Fruit fly (Drosophila melanogaster) whole organism, embryonic: ENCODE results near the gene CG13996.

ENCODE experiments used
- Atf3 ChIP-seq: fragments of 200-800 bp; sonication (Bioruptor generic); optimal IDR thresholded peaks from 3 replicates; lab custom pipeline; 2016; ENCODE audit warnings: missing biosample characterization, missing genetic modification characterization
- B-H2 ChIP-seq: fragments of 200-800 bp; sonication (Bioruptor generic); optimal IDR thresholded peaks from 2 replicates; lab custom pipeline; 2018; ENCODE audit warnings: missing biosample characterization, mild to moderate bottlenecking, missing genetic modification characterization
- CG10565 ChIP-seq: fragments of 200-800 bp; sonication (Bioruptor generic); optimal IDR thresholded peaks from 3 replicates; lab custom pipeline; 2016; ENCODE audit warnings: missing biosample characterization, mild to moderate bottlenecking, missing genetic modification characterization
- CG11723 ChIP-seq: fragments of 200-800 bp; sonication (Bioruptor generic); optimal IDR thresholded peaks from 2 replicates; lab custom pipeline; 2017; ENCODE audit warnings: missing biosample characterization, mild to moderate bottlenecking, missing genetic modification characterization
- CG1233 ChIP-seq: fragments of 200-800 bp; sonication (Bioruptor generic); optimal IDR thresholded peaks from 4 replicates; lab custom pipeline; 2018; ENCODE audit warnings: missing biosample characterization, mild to moderate bottlenecking, missing genetic modification characterization
- CG1602 ChIP-seq: fragments of 200-800 bp; sonication (Bioruptor generic); optimal IDR thresholded peaks from 3 replicates; lab custom pipeline; 2016; ENCODE audit warnings: missing biosample characterization, missing genetic modification characterization
- CG16813 ChIP-seq: fragments of 200-800 bp; sonication (Bioruptor generic); IDR thresholded peaks from 3 replicates; pipeline ENCODE4 v1.3.6; 2022; ENCODE audit warnings: missing biosample characterization, missing genetic modification characterization; ENCODE audit not compliant: partially characterized antibody
- CG17385 ChIP-seq: fragments of 200-800 bp; sonication (Bioruptor generic); optimal IDR thresholded peaks from 3 replicates; lab custom pipeline; 2018; ENCODE audit warnings: missing biosample characterization, mild to moderate bottlenecking, missing genetic modification characterization
- CG18011 ChIP-seq: fragments of 200-800 bp; sonication (Bioruptor generic); optimal IDR thresholded peaks from 2 replicates; lab custom pipeline; 2017; ENCODE audit warnings: missing biosample characterization, missing genetic modification characterization, mild to moderate bottlenecking, moderate library complexity, missing genotype
- CG18599 ChIP-seq: fragments of 200-800 bp; sonication (Bioruptor generic); optimal IDR thresholded peaks from 3 replicates; lab custom pipeline; 2017; ENCODE audit warnings: missing biosample characterization, missing genetic modification characterization, mild to moderate bottlenecking, moderate library complexity, missing genetic modification reagents
- CG18619 ChIP-seq: fragments of 200-800 bp; sonication (Bioruptor generic); optimal IDR thresholded peaks from 3 replicates; lab custom pipeline; 2017; ENCODE audit warnings: missing biosample characterization, mild to moderate bottlenecking, missing genetic modification characterization
- CG18764 ChIP-seq: fragments of 200-800 bp; sonication (Bioruptor generic); optimal IDR thresholded peaks from 3 replicates; lab custom pipeline; 2016; ENCODE audit warnings: missing biosample characterization, missing genetic modification characterization
- CG2875 ChIP-seq: fragments of 200-800 bp; sonication (Bioruptor generic); optimal IDR thresholded peaks from 2 replicates; lab custom pipeline; 2017; ENCODE audit warnings: missing biosample characterization, mild to moderate bottlenecking, missing genetic modification characterization, missing genetic modification reagents
- CG3838 ChIP-seq: fragments of 200-800 bp; sonication (Bioruptor generic); optimal IDR thresholded peaks from 3 replicates; lab custom pipeline; 2016; ENCODE audit warnings: missing biosample characterization, missing genetic modification characterization
- CG3847 ChIP-seq: fragments of 200-800 bp; sonication (Bioruptor generic); IDR thresholded peaks from 2 replicates; pipeline ENCODE4 v1.3.6; 2022; ENCODE audit warnings: missing biosample characterization, missing genetic modification characterization
- CG4424 ChIP-seq: fragments of 200-800 bp; sonication (Bioruptor generic); optimal IDR thresholded peaks from 3 replicates; lab custom pipeline; 2016; ENCODE audit warnings: missing biosample characterization, missing genetic modification characterization
- CG6689 ChIP-seq: fragments of 200-800 bp; sonication (Bioruptor generic); IDR thresholded peaks from 2 replicates; pipeline ENCODE4 v1.3.6; 2022; ENCODE audit warnings: missing biosample characterization, missing genetic modification characterization
- CG7786 ChIP-seq: fragments of 200-800 bp; sonication (Bioruptor generic); optimal IDR thresholded peaks from 2 replicates; lab custom pipeline; 2016; ENCODE audit warnings: missing biosample characterization, missing genetic modification characterization
- CG8388 ChIP-seq: fragments of 200-800 bp; sonication (Bioruptor generic); optimal IDR thresholded peaks from 2 replicates; lab custom pipeline; 2019; ENCODE audit warnings: missing biosample characterization, mild to moderate bottlenecking, missing genetic modification characterization, moderate library complexity
- CG9797 ChIP-seq: fragments of 200-800 bp; sonication (Bioruptor generic); optimal IDR thresholded peaks from 3 replicates; lab custom pipeline; 2018; ENCODE audit warnings: missing biosample characterization, mild to moderate bottlenecking, missing genetic modification characterization
- D19B ChIP-seq: fragments of 200-800 bp; sonication (Bioruptor generic); optimal IDR thresholded peaks from 2 replicates; lab custom pipeline; 2017; ENCODE audit warnings: missing biosample characterization, mild to moderate bottlenecking, missing genetic modification characterization
- Dbx ChIP-seq: fragments of 200-800 bp; sonication (Bioruptor generic); IDR thresholded peaks from 3 replicates; pipeline ENCODE4 v1.3.6; 2022; ENCODE audit warnings: missing biosample characterization, missing genetic modification characterization
- Elba2 ChIP-seq: fragments of 200-800 bp; sonication (Bioruptor generic); optimal IDR thresholded peaks from 3 replicates; lab custom pipeline; 2016; ENCODE audit warnings: missing biosample characterization, missing genetic modification characterization
- Fer2 ChIP-seq: fragments of 200-800 bp; sonication (Bioruptor generic); optimal IDR thresholded peaks from 2 replicates; lab custom pipeline; 2018; ENCODE audit warnings: missing biosample characterization, mild to moderate bottlenecking, missing genetic modification characterization, moderate library complexity
- Fer3 ChIP-seq: fragments of 200-800 bp; sonication (Bioruptor generic); optimal IDR thresholded peaks from 2 replicates; lab custom pipeline; 2018; ENCODE audit warnings: missing biosample characterization, mild to moderate bottlenecking, missing genetic modification characterization, moderate library complexity
- Hand ChIP-seq: fragments of 200-800 bp; sonication (Bioruptor generic); optimal IDR thresholded peaks from 2 replicates; lab custom pipeline; 2017; ENCODE audit warnings: mild to moderate bottlenecking, missing biosample characterization, missing genetic modification reagents, missing genetic modification characterization
- HmgD ChIP-seq: fragments of 200-800 bp; sonication (Bioruptor generic); optimal IDR thresholded peaks from 3 replicates; lab custom pipeline; 2016; ENCODE audit warnings: missing biosample characterization, missing genetic modification characterization
- MESR4 ChIP-seq: fragments of 200-800 bp; sonication (Bioruptor generic); optimal IDR thresholded peaks from 2 replicates; lab custom pipeline; 2018; ENCODE audit warnings: missing biosample characterization, mild to moderate bottlenecking, missing genetic modification characterization, moderate library complexity
- Meics ChIP-seq: fragments of 200-800 bp; sonication (Bioruptor generic); optimal IDR thresholded peaks from 2 replicates; lab custom pipeline; 2017; ENCODE audit warnings: missing biosample characterization, mild to moderate bottlenecking, missing genetic modification characterization
- Neu2 ChIP-seq: fragments of 200-800 bp; sonication (Bioruptor generic); optimal IDR thresholded peaks from 3 replicates; lab custom pipeline; 2016; ENCODE audit warnings: missing biosample characterization, missing genetic modification characterization, borderline replicate concordance
- Scr ChIP-seq: fragments of 200-800 bp; sonication (Bioruptor generic); IDR thresholded peaks from 2 replicates; pipeline ENCODE4 v1.3.6; 2022; ENCODE audit warnings: missing biosample characterization, missing genetic modification characterization; ENCODE audit not compliant: partially characterized antibody
- Xrp1 ChIP-seq: fragments of 200-800 bp; sonication (Bioruptor generic); IDR thresholded peaks from 2 replicates; pipeline ENCODE4 v1.3.6; 2022; ENCODE audit warnings: missing biosample characterization, missing genetic modification characterization
- ac ChIP-seq: fragments of 200-800 bp; sonication (Bioruptor generic); optimal IDR thresholded peaks from 3 replicates; lab custom pipeline; 2017; ENCODE audit warnings: missing biosample characterization, mild to moderate bottlenecking, missing genetic modification characterization
- ash1 ChIP-seq: fragments of 200-800 bp; sonication (Bioruptor generic); optimal IDR thresholded peaks from 2 replicates; lab custom pipeline; 2018; ENCODE audit warnings: missing biosample characterization, mild to moderate bottlenecking, missing genetic modification characterization
- bcd ChIP-seq: fragments of 200-800 bp; sonication (Bioruptor generic); optimal IDR thresholded peaks from 2 replicates; lab custom pipeline; 2017; ENCODE audit warnings: missing biosample characterization, mild to moderate bottlenecking, missing genetic modification characterization
- cas ChIP-seq: fragments of 200-800 bp; sonication (Bioruptor generic); IDR thresholded peaks from 2 replicates; pipeline ENCODE4 v1.3.6; 2022; ENCODE audit warnings: missing biosample characterization, missing genetic modification characterization
- corto ChIP-seq: fragments of 200-800 bp; sonication (Bioruptor generic); optimal IDR thresholded peaks from 2 replicates; lab custom pipeline; 2016; ENCODE audit warnings: missing biosample characterization, mild to moderate bottlenecking, missing genetic modification characterization, moderate library complexity
- crol ChIP-seq: fragments of 200-800 bp; sonication (Bioruptor generic); IDR thresholded peaks from 2 replicates; pipeline ENCODE4 v1.3.6; 2022; ENCODE audit warnings: missing biosample characterization, missing genetic modification characterization
- dan ChIP-seq: fragments of 200-800 bp; sonication (Bioruptor generic); IDR thresholded peaks from 2 replicates; pipeline ENCODE4 v1.3.6; 2022; ENCODE audit warnings: missing biosample characterization, missing genetic modification characterization
- dati ChIP-seq: fragments of 200-800 bp; sonication (Bioruptor generic); IDR thresholded peaks from 2 replicates; pipeline ENCODE4 v1.3.6; 2022; ENCODE audit warnings: missing biosample characterization, missing genetic modification characterization
- gem ChIP-seq: fragments of 200-800 bp; sonication (Bioruptor generic); optimal IDR thresholded peaks from 2 replicates; lab custom pipeline; 2019; ENCODE audit warnings: missing biosample characterization, mild to moderate bottlenecking, missing genetic modification characterization, moderate library complexity
- hkb ChIP-seq, 2 experiments: fragments of 200-800 bp in 1 of 2; fragments of >200 bp in 1 of 2; sonication (Bioruptor generic) in 1 of 2; IDR thresholded peaks in 1 of 2; optimal IDR thresholded peaks in 1 of 2; 2 replicates each; pipeline versions ENCODE4 v1.3.6 to Lab custom; 2017 to 2022; ENCODE audit warnings: missing biosample characterization in 1 of 2, missing genetic modification characterization in 1 of 2
- nmo ChIP-seq: fragments of 200-800 bp; sonication (Bioruptor generic); optimal IDR thresholded peaks from 2 replicates; lab custom pipeline; 2018; ENCODE audit warnings: missing biosample characterization, mild to moderate bottlenecking, missing genetic modification characterization, moderate library complexity
- pb ChIP-seq: fragments of 200-800 bp; sonication (Bioruptor generic); optimal IDR thresholded peaks from 3 replicates; lab custom pipeline; 2016; ENCODE audit warnings: missing biosample characterization, missing genetic modification characterization
- sens ChIP-seq: fragments of 200-800 bp; sonication (Bioruptor generic); peaks from one replicate; lab custom pipeline; 2016; ENCODE audit warnings: missing biosample characterization, missing genetic modification characterization
- sim ChIP-seq: fragments of 200-800 bp; sonication (Bioruptor generic); IDR thresholded peaks from 2 replicates; pipeline ENCODE4 v1.3.6; 2022; ENCODE audit warnings: missing biosample characterization, missing genetic modification characterization
- sna ChIP-seq: fragments of 200-800 bp; sonication (Bioruptor generic); IDR thresholded peaks from 2 replicates; pipeline ENCODE4 v1.3.6; 2022; ENCODE audit warnings: missing biosample characterization, missing genetic modification characterization; ENCODE audit not compliant: partially characterized antibody
- ssp ChIP-seq: fragments of 200-800 bp; sonication (Bioruptor generic); IDR thresholded peaks from 2 replicates; pipeline ENCODE4 v1.3.6; 2022; ENCODE audit warnings: missing biosample characterization, missing genetic modification characterization
- tgo ChIP-seq: fragments of 200-800 bp; sonication (Bioruptor generic); IDR thresholded peaks from 3 replicates; pipeline ENCODE4 v1.3.6; 2022; ENCODE audit warnings: missing biosample characterization, missing genetic modification characterization
- trh ChIP-seq: fragments of 200-800 bp; sonication (Bioruptor generic); optimal IDR thresholded peaks from 2 replicates; lab custom pipeline; 2016; ENCODE audit warnings: missing biosample characterization, missing genetic modification characterization
- zen ChIP-seq: fragments of 200-800 bp; sonication (Bioruptor generic); optimal IDR thresholded peaks from 3 replicates; lab custom pipeline; 2018; ENCODE audit warnings: missing biosample characterization, mild to moderate bottlenecking, missing genetic modification characterization, moderate library complexity

CG13996 gene

dm6 chr2L:5986094-5986493, 34.5 kb upstream of the CG13996 start, which contains the start of gene ifc (continued):
- TF ChIP-seq Elba2 (GFP tag; lab: Kevin White, UChicago) = peak; percentile 52
- no peak for TF ChIP-seq CG3847
- peak; percentile 61 for TF ChIP-seq Meics
- no peak for TF ChIP-seq crol (GFP tag; lab: Robert Waterston, UW)
- TF ChIP-seq CG1233 = no peak
- peak; percentile 76 for TF ChIP-seq B-H2
- peak; percentile 87 for TF ChIP-seq bcd
- TF ChIP-seq nmo (GFP tag; lab: Kevin White, UChicago) = peak; percentile 76
- TF ChIP-seq Scr (GFP tag; lab: Robert Waterston, UW) = no peak
- TF ChIP-seq pb = peak; percentile 9
- TF ChIP-seq CG18619 (GFP tag; lab: Kevin White, UChicago) = peak; percentile 37
- TF ChIP-seq tgo (GFP tag; lab: Robert Waterston, UW) = no peak
- TF ChIP-seq ssp = no peak
- no peak for TF ChIP-seq gem (tag; lab: Kevin White, UChicago)
- no peak for TF ChIP-seq CG10565 (GFP tag; lab: Kevin White, UChicago)
- TF ChIP-seq MESR4 (GFP tag; lab: Kevin White, UChicago) = peak; percentile 85
- peak; percentile 35 for TF ChIP-seq CG17385 (GFP tag; lab: Kevin White, UChicago)
- TF ChIP-seq Neu2 (GFP tag; lab: Kevin White, UChicago) = peak; percentile 82
- no peak for TF ChIP-seq CG3838 (GFP tag; lab: Kevin White, UChicago)
- TF ChIP-seq D19B (GFP tag; lab: Kevin White, UChicago) = peak; percentile 21
- TF ChIP-seq trh (GFP tag; lab: Kevin White, UChicago) = peak; percentile 4
- TF ChIP-seq zen (tag; lab: Kevin White, UChicago) = peak; percentile 22
- peak; percentile 5 for TF ChIP-seq Atf3 (GFP tag; lab: Kevin White, UChicago)
- TF ChIP-seq CG18764 (GFP tag; lab: Kevin White, UChicago) = peak; percentile 40
- no peak for TF ChIP-seq Dbx (GFP tag; lab: Robert Waterston, UW)
- peak; percentile 10 for TF ChIP-seq Fer2 (tag; lab: Kevin White, UChicago)
- TF ChIP-seq hkb (optimal IDR thresholded peaks at IDR 0.05; lab: Kevin White, UChicago) = peak; percentile 79
- TF ChIP-seq hkb (GFP tag; IDR thresholded peaks at IDR 0.05; lab: Robert Waterston, UW) = no peak
- TF ChIP-seq sens (GFP tag; lab: Kevin White, UChicago) = peak; percentile 90
- TF ChIP-seq CG18599 (GFP tag; lab: Kevin White, UChicago) = peak; percentile 52
- peak; percentile 64 for TF ChIP-seq Fer3
- peak; percentile 94 for TF ChIP-seq CG9797 (GFP tag; lab: Kevin White, UChicago)
- peak; percentile 51 for TF ChIP-seq CG4424 (GFP tag; lab: Kevin White, UChicago)
- no peak for TF ChIP-seq sim (GFP tag; lab: Robert Waterston, UW)
- TF ChIP-seq cas (GFP tag; lab: Robert Waterston, UW) = no peak
- TF ChIP-seq CG1602 (GFP tag; lab: Kevin White, UChicago) = peak; percentile 59
- peak; percentile 69 for TF ChIP-seq HmgD
- peak; percentile 23 for TF ChIP-seq ash1 (GFP tag; lab: Kevin White, UChicago)
- no peak for TF ChIP-seq corto (GFP tag; lab: Kevin White, UChicago)
- no peak for TF ChIP-seq CG6689
- TF ChIP-seq sna (GFP tag; lab: Robert Waterston, UW) = no peak
- TF ChIP-seq dan (GFP tag; lab: Robert Waterston, UW) = no peak
- TF ChIP-seq CG2875 (GFP tag; lab: Kevin White, UChicago) = no peak
- TF ChIP-seq Xrp1 (GFP tag; lab: Robert Waterston, UW) = no peak
- TF ChIP-seq Hand = no peak
- no peak for TF ChIP-seq dati
- no peak for TF ChIP-seq CG16813 (GFP tag; lab: Robert Waterston, UW)
- TF ChIP-seq ac (GFP tag; lab: Kevin White, UChicago) = no peak
- TF ChIP-seq CG8388 = peak; percentile 15
- TF ChIP-seq CG11723 (GFP tag; lab: Kevin White, UChicago) = peak; percentile 7
- peak; percentile 10 for TF ChIP-seq CG18011 (GFP tag; lab: Kevin White, UChicago)
- peak; percentile 54 for TF ChIP-seq CG7786 (GFP tag; lab: Kevin White, UChicago)
